Worm (Caenorhabditis elegans): ENCODE data around the gene unc-58.

Gene unc-58

ce11 chrX:10145011-10145410 lies 12.0 kb upstream of the unc-58 start:
- TF ChIP-seq sem-2 (GFP tag; optimal IDR thresholded peaks at IDR 0.05) (no peak), mls-2 (tag; optimal IDR thresholded peaks at IDR 0.05) (peak; percentile 21), hlh-1 (tag; optimal IDR thresholded peaks at IDR 0.05) (no peak), bed-3 (GFP tag; optimal IDR thresholded peaks at IDR 0.05) (peak; percentile 25), unc-39 (tag; optimal IDR thresholded peaks at IDR 0.05) (no peak), mep-1 (tag; optimal IDR thresholded peaks at IDR 0.05) (no peak), sptf-1 (tag; optimal IDR thresholded peaks at IDR 0.05) (peak; percentile 76), ham-2 (GFP tag; optimal IDR thresholded peaks at IDR 0.05) (no peak), zip-8 (tag; optimal IDR thresholded peaks at IDR 0.05) (no peak), drap-1 (GFP tag; optimal IDR thresholded peaks at IDR 0.05) (no peak), ceh-43 (GFP tag; optimal IDR thresholded peaks at IDR 0.05) (peak; percentile 28), unc-120 (tag; optimal IDR thresholded peaks at IDR 0.05; ENCODE audit: poor library complexity, severe bottlenecking) (peak; percentile 65)

ce11 chrX:10141963-10142431 lies 9.0 kb upstream of the unc-58 start, which contains the start of gene oac-14:
oac-14 (minus strand) TSS chrX:10142013.
- TF ChIP-seq unc-120 (tag; optimal IDR thresholded peaks at IDR 0.05; ENCODE audit: poor library complexity, severe bottlenecking) = no peak
- no peak for TF ChIP-seq mls-2 (tag; optimal IDR thresholded peaks at IDR 0.05)
- no peak for TF ChIP-seq ztf-11 (tag; optimal IDR thresholded peaks at IDR 0.05)
- TF ChIP-seq nhr-76 (tag; optimal IDR thresholded peaks at IDR 0.05) = no peak
- TF ChIP-seq elt-3 (tag; optimal IDR thresholded peaks at IDR 0.05) = no peak
- no peak for TF ChIP-seq hlh-1 (tag; optimal IDR thresholded peaks at IDR 0.05)
- no peak for TF ChIP-seq mab-5 (tag; optimal IDR thresholded peaks at IDR 0.05)
- TF ChIP-seq drap-1 (GFP tag; optimal IDR thresholded peaks at IDR 0.05) = no peak
- no peak for TF ChIP-seq mep-1 (tag; optimal IDR thresholded peaks at IDR 0.05)

ce11 chrX:10141264-10141663 lies 8.3 kb upstream of the unc-58 start:
- TF ChIP-seq nhr-76 (tag; optimal IDR thresholded peaks at IDR 0.05) (no peak), lsy-2 (tag; optimal IDR thresholded peaks at IDR 0.05) (no peak), ces-1 (GFP tag; optimal IDR thresholded peaks at IDR 0.05) (no peak), sptf-1 (tag; optimal IDR thresholded peaks at IDR 0.05) (no peak), flh-1 (GFP tag; optimal IDR thresholded peaks at IDR 0.05) (no peak), unc-120 (tag; optimal IDR thresholded peaks at IDR 0.05; ENCODE audit: poor library complexity, severe bottlenecking) (no peak), mls-2 (tag; optimal IDR thresholded peaks at IDR 0.05) (no peak), hlh-1 (tag; optimal IDR thresholded peaks at IDR 0.05) (no peak), ceh-39 (tag; optimal IDR thresholded peaks at IDR 0.05) (no peak), mab-5 (tag; optimal IDR thresholded peaks at IDR 0.05) (no peak), lin-13 (tag; optimal IDR thresholded peaks at IDR 0.05) (no peak), nhr-12 (tag; optimal IDR thresholded peaks at IDR 0.05) (no peak), snpc-4 (tag; optimal IDR thresholded peaks at IDR 0.05) (no peak), blmp-1 (tag; optimal IDR thresholded peaks at IDR 0.05) (no peak), elt-1 (tag; optimal IDR thresholded peaks at IDR 0.05; ENCODE audit: borderline replicate concordance, insufficient read depth) (no peak), nhr-237 (tag; optimal IDR thresholded peaks at IDR 0.05) (no peak), pha-4 (tag; optimal IDR thresholded peaks at IDR 0.05) (no peak), lin-32 (GFP tag; optimal IDR thresholded peaks at IDR 0.05) (no peak), cnd-1 (tag; optimal IDR thresholded peaks at IDR 0.05) (no peak), ztf-11 (tag; optimal IDR thresholded peaks at IDR 0.05) (no peak)

ce11 chrX:10138494-10138893 lies 5.5 kb upstream of the unc-58 start, which contains the start of gene moc-1:
moc-1 (minus strand) TSS chrX:10138620.
- no peak for TF ChIP-seq snpc-4 (tag; optimal IDR thresholded peaks at IDR 0.05)
- no peak for TF ChIP-seq lsy-2 (tag; optimal IDR thresholded peaks at IDR 0.05)
- TF ChIP-seq sem-2 (GFP tag; optimal IDR thresholded peaks at IDR 0.05) = no peak
- no peak for TF ChIP-seq drap-1 (GFP tag; optimal IDR thresholded peaks at IDR 0.05)
- no peak for TF ChIP-seq cnd-1 (tag; optimal IDR thresholded peaks at IDR 0.05)
- TF ChIP-seq elt-1 (tag; optimal IDR thresholded peaks at IDR 0.05; ENCODE audit: borderline replicate concordance, insufficient read depth) = no peak
- no peak for TF ChIP-seq nhr-28 (tag; optimal IDR thresholded peaks at IDR 0.05)
- TF ChIP-seq unc-120 (tag; optimal IDR thresholded peaks at IDR 0.05; ENCODE audit: poor library complexity, severe bottlenecking) = no peak
- no peak for TF ChIP-seq bed-3 (GFP tag; optimal IDR thresholded peaks at IDR 0.05)
- no peak for TF ChIP-seq unc-39 (tag; optimal IDR thresholded peaks at IDR 0.05)

ce11 chrX:10132546-10133032 lies 393 bp downstream of the unc-58 start:
- TF ChIP-seq tbx-8 (GFP tag; optimal IDR thresholded peaks at IDR 0.05) (peak; percentile 49), ceh-43 (GFP tag; optimal IDR thresholded peaks at IDR 0.05) (peak; percentile 29), cnd-1 (tag; optimal IDR thresholded peaks at IDR 0.05) (peak; percentile 81), drap-1 (GFP tag; optimal IDR thresholded peaks at IDR 0.05) (peak; percentile 86), elt-1 (tag; optimal IDR thresholded peaks at IDR 0.05; ENCODE audit: borderline replicate concordance, insufficient read depth) (peak; percentile 22), M03D4.4 (tag; optimal IDR thresholded peaks at IDR 0.05) (peak; percentile 84), unc-62 (GFP tag; optimal IDR thresholded peaks at IDR 0.05) (peak; percentile 38), pha-4 (tag; optimal IDR thresholded peaks at IDR 0.05) (peak; percentile 53), lin-32 (GFP tag; optimal IDR thresholded peaks at IDR 0.05) (peak; percentile 60), sem-2 (GFP tag; optimal IDR thresholded peaks at IDR 0.05) (peak; percentile 70), mep-1 (tag; optimal IDR thresholded peaks at IDR 0.05) (peak; percentile 28), sptf-1 (tag; optimal IDR thresholded peaks at IDR 0.05) (peak; percentile 82), bed-3 (GFP tag; optimal IDR thresholded peaks at IDR 0.05) (peak; percentile 65), ces-1 (GFP tag; optimal IDR thresholded peaks at IDR 0.05) (peak; percentile 23), unc-120 (tag; optimal IDR thresholded peaks at IDR 0.05; ENCODE audit: poor library complexity, severe bottlenecking) (peak; percentile 64), flh-1 (GFP tag; optimal IDR thresholded peaks at IDR 0.05) (peak; percentile 21), ham-2 (GFP tag; optimal IDR thresholded peaks at IDR 0.05) (peak; percentile 59), mls-2 (tag; optimal IDR thresholded peaks at IDR 0.05) (peak; percentile 81), ceh-83 (GFP tag; optimal IDR thresholded peaks at IDR 0.05) (peak; percentile 88)

Data from whole organism, mixed stage, embryonic.